Fruit fly (Drosophila melanogaster): ENCODE measurements around the gene Polr2C.

Gene Polr2C

DNA sequence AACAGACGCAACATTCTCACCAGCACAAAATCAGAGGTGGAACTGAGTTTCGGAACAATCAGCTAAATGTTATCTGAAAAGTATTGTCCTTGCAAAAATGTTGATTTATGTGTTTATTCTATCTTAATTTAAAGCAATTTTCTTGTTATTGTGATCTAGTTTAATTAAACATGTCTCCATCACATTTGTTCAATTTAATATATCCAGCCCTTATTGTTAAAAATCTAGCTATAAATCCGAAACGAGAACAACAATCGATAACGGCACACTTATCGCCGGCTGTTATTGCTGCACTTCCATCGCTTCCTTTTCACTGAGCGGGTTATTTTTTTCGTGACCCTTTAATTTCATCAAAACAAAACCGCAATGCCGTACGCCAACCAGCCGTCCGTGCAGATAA, at the start of gene Polr2C, which contains the start of the genes GatC and PolG2 (continued):
- TF ChIP-seq CG31365 (tag; optimal IDR thresholded peaks at IDR 0.05) (no peak), Meics (GFP tag; optimal IDR thresholded peaks at IDR 0.05) (no peak), jumu (GFP tag; optimal IDR thresholded peaks at IDR 0.05) (peak; percentile 35), BtbVII (GFP tag; optimal IDR thresholded peaks at IDR 0.05) (no peak), gcm (GFP tag; optimal IDR thresholded peaks at IDR 0.05) (peak; percentile 53), bcd (GFP tag; optimal IDR thresholded peaks at IDR 0.05) (no peak), CG15601 (tag; optimal IDR thresholded peaks at IDR 0.05) (peak; percentile 35), Stat92E (GFP tag; optimal IDR thresholded peaks at IDR 0.05) (peak in 1 of 3 experiments; percentile 52), CG12942 (GFP tag; optimal IDR thresholded peaks at IDR 0.05) (peak; percentile 11), Dp (GFP tag; optimal IDR thresholded peaks at IDR 0.05) (peak; percentile 52), lab (GFP tag; optimal IDR thresholded peaks at IDR 0.05) (no peak), ranshi (GFP tag; IDR thresholded peaks at IDR 0.05) (no peak), phol (tag; optimal IDR thresholded peaks at IDR 0.05) (peak; percentile 55), btn (GFP tag; optimal IDR thresholded peaks at IDR 0.05) (no peak), zen (tag; optimal IDR thresholded peaks at IDR 0.05) (no peak), CG10543 (GFP tag; optimal IDR thresholded peaks at IDR 0.05) (no peak), zfh1 (GFP tag; IDR thresholded peaks at IDR 0.05) (peak; percentile 52; the same call in 1 of the 3 replicates), CG11093 (GFP tag; IDR thresholded peaks at IDR 0.05) (no peak), CG1233 (GFP tag; optimal IDR thresholded peaks at IDR 0.05) (no peak), hth (optimal IDR thresholded peaks at IDR 0.05) (no peak), CG43689 (GFP tag; IDR thresholded peaks at IDR 0.05) (no peak), CG10979 (tag; optimal IDR thresholded peaks at IDR 0.05) (no peak)

DNA sequence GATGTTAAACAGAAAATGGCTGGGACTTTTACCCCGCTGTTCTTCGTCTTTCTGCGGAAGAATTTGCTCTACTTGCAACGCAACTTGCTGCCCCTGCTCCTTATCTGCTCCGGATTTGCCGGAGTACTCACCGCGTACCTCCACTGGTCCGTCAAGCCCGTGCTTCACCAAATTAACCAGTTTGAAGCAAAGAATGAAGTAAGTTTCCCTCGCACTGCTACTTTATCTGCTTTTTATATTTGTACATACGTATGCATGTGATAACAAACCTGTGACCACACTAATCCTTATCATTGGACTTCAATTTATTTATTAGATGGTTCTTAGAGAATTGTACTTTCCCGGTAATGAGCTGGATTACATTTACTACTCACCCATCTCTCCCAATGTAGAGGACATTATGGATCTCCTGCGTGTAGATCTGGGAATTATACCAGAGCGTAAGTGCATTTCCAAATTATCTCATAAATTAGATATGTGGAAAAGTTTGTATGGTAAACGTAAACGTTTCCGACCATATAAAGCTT, 48.9 kb upstream of the Polr2C start, which contains the start of gene CG16890:
TSS of gene CG16890 (minus strand) at position 184 of the 527 bp plus-strand sequence.
- TF ChIP-seq grn (GFP tag; optimal IDR thresholded peaks at IDR 0.05) (peak; percentile 28), CG34422 (GFP tag; IDR thresholded peaks at IDR 0.05) (peak; percentile 6; the same call in 1 of the 3 replicates), CG34376 (GFP tag; optimal IDR thresholded peaks at IDR 0.05) (peak; percentile 73), tin (GFP tag; optimal IDR thresholded peaks at IDR 0.05) (no peak), MESR4 (GFP tag; optimal IDR thresholded peaks at IDR 0.05) (peak; percentile 90), CG18599 (GFP tag; optimal IDR thresholded peaks at IDR 0.05) (no peak), sna (GFP tag; IDR thresholded peaks at IDR 0.05; ENCODE audit: partially characterized antibody) (no peak; the same call in 1 of the 2 replicates), Doc3 (GFP tag; IDR thresholded peaks at IDR 0.05; ENCODE audit: partially characterized antibody) (0 out of 3 replicates have a peak, but pooled peaks have one; percentile 27), CG2199 (GFP tag; IDR thresholded peaks at IDR 0.05) (0 out of 3 replicates have a peak, but pooled peaks have one; percentile 47), fu2 (GFP tag; optimal IDR thresholded peaks at IDR 0.05) (peak; percentile 11), Pdp1 (GFP tag; optimal IDR thresholded peaks at IDR 0.05) (peak in 1 of 2 experiments; percentile 14), nom (GFP tag; optimal IDR thresholded peaks at IDR 0.05) (no peak), CG10209 (GFP tag; optimal IDR thresholded peaks at IDR 0.05) (no peak), Adf1 (GFP tag; IDR thresholded peaks at IDR 0.05) (no peak), CG16863 (GFP tag; optimal IDR thresholded peaks at IDR 0.05) (peak; percentile 10), HLH4C (GFP tag; IDR thresholded peaks at IDR 0.05; ENCODE audit: partially characterized antibody) (peak; percentile 53; the same call in 2 of the 3 replicates), CG4617 (GFP tag; optimal IDR thresholded peaks at IDR 0.05; ENCODE audit: borderline replicate concordance) (peak; percentile 14), yki (optimal IDR thresholded peaks at IDR 0.05) (no peak), CG43689 (GFP tag; IDR thresholded peaks at IDR 0.05) (no peak), sug (tag; optimal IDR thresholded peaks at IDR 0.05) (peak; percentile 36), CG15514 (GFP tag; optimal IDR thresholded peaks at IDR 0.05) (peak; percentile 17), E2f2 (GFP tag; IDR thresholded peaks at IDR 0.05) (no peak), CG10366 (GFP tag; IDR thresholded peaks at IDR 0.05) (no peak), Vsx1 (GFP tag; optimal IDR thresholded peaks at IDR 0.05) (no peak), dati (GFP tag; IDR thresholded peaks at IDR 0.05) (no peak), bbx (GFP tag; IDR thresholded peaks at IDR 0.05; ENCODE audit: partially characterized antibody) (0 out of 2 replicates have a peak, but pooled peaks have one; percentile 41), GATAe (GFP tag; conservative IDR thresholded peaks at IDR 0.05) (peak; percentile 65), fd64A (GFP tag; optimal IDR thresholded peaks at IDR 0.05) (no peak)

Data from whole organism, embryonic.